ENCODE assay signal across 3 worm cellular contexts in the genomic region with DNA sequence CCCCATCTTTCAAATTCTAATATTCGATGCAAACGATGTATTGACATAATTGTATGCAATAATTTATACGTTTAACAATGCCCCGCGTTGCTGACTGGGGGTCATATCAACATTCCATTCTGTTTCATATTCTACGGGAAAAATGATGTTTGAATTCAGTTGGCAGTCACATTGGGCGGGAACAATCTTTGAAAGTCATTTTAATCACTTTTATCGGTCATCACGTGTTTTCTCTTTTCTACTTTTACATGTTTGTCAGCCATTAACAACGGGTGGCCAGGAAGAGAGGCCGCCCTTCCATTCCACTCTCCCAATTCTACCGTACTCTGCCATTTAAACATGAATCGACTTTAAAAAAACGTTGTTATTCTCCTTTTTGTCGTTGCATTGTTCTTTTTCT.
A peak's percentile ranks its signal among the peaks of the same experiment; 100 is the strongest.
TF ChIP-seq lines count a peak whose summit lies in the region.

No protein-coding gene starts in this region.

TF ChIP-seq in whole organism, L1 larva, 84 proteins besides CTCF, POLR2A, EP300 and RAD21 (continued from another document):
- peak; percentile 39 for TF ChIP-seq nhr-90 (tag; optimal IDR thresholded peaks at IDR 0.05; lab: Kevin White, UChicago; ENCODE audit: poor library complexity)
- no peak for TF ChIP-seq isw-1 (GFP tag; IDR thresholded peaks at IDR 0.05; lab: Robert Waterston, UW)
- TF ChIP-seq mdl-1 (tag; optimal IDR thresholded peaks at IDR 0.05; lab: Kevin White, UChicago) = peak in 1 of 2 experiments; percentile 2
- peak in 1 of 2 experiments; percentile 44 for TF ChIP-seq lin-35 (GFP tag; optimal IDR thresholded peaks at IDR 0.05; lab: Kevin White, UChicago)
- TF ChIP-seq blmp-1 (tag; optimal IDR thresholded peaks at IDR 0.05; lab: Kevin White, UChicago) = peak; percentile 56
- TF ChIP-seq sox-4 (tag; optimal IDR thresholded peaks at IDR 0.05; lab: Kevin White, UChicago) = no peak
- peak; percentile 78 for TF ChIP-seq nhr-85 (tag; lab: Kevin White, UChicago)
- peak; percentile 37 for TF ChIP-seq nhr-19 (GFP tag; conservative IDR thresholded peaks at IDR 0.05; lab: Robert Waterston, UW)

TF ChIP-seq in whole organism, L2 larva, 48 proteins besides CTCF, POLR2A, EP300 and RAD21 (continued from another document):
- TF ChIP-seq nhr-21 (tag; optimal IDR thresholded peaks at IDR 0.05; lab: Kevin White, UChicago) (no peak), R02D3.7 (tag; optimal IDR thresholded peaks at IDR 0.05; lab: Kevin White, UChicago) (no peak), sem-4 (tag; optimal IDR thresholded peaks at IDR 0.05; lab: Kevin White, UChicago) (no peak), ztf-1 (GFP tag; conservative IDR thresholded peaks at IDR 0.05; lab: Robert Waterston, UW) (no peak), skn-1 (tag; optimal IDR thresholded peaks at IDR 0.05; lab: Kevin White, UChicago) (no peak), unc-39 (tag; optimal IDR thresholded peaks at IDR 0.05; lab: Kevin White, UChicago) (no peak), ama-1 (optimal IDR thresholded peaks at IDR 0.05; lab: Kevin White, UChicago) (no peak), C34F6.9 (tag; optimal IDR thresholded peaks at IDR 0.05; lab: Kevin White, UChicago) (no peak), nhr-12 (tag; optimal IDR thresholded peaks at IDR 0.05; lab: Kevin White, UChicago) (no peak), mbf-1 (tag; optimal IDR thresholded peaks at IDR 0.05; lab: Kevin White, UChicago) (no peak), nhr-237 (tag; optimal IDR thresholded peaks at IDR 0.05; lab: Kevin White, UChicago) (no peak), sma-9 (GFP tag; optimal IDR thresholded peaks at IDR 0.05; lab: Kevin White, UChicago) (peak; percentile 65), sma-9 (tag; optimal IDR thresholded peaks at IDR 0.05; lab: Kevin White, UChicago) (no peak), ztf-11 (tag; optimal IDR thresholded peaks at IDR 0.05; lab: Kevin White, UChicago) (no peak), nhr-11 (tag; optimal IDR thresholded peaks at IDR 0.05; lab: Kevin White, UChicago) (no peak), fos-1 (tag; optimal IDR thresholded peaks at IDR 0.05; lab: Kevin White, UChicago) (no peak), crh-2 (tag; optimal IDR thresholded peaks at IDR 0.05; lab: Kevin White, UChicago) (peak; percentile 45), nhr-10 (tag; optimal IDR thresholded peaks at IDR 0.05; lab: Kevin White, UChicago) (no peak), lin-11 (tag; optimal IDR thresholded peaks at IDR 0.05; lab: Kevin White, UChicago) (no peak)
TF ChIP-seq in whole organism, L2 larva: peak in this region for 5.

TF ChIP-seq in whole organism, L3 larva, 47 proteins besides CTCF, POLR2A, EP300 and RAD21 (continued from another document):
- TF ChIP-seq lsy-12 (tag; optimal IDR thresholded peaks at IDR 0.05; lab: Kevin White, UChicago) (no peak), daf-12 (tag; optimal IDR thresholded peaks at IDR 0.05; lab: Kevin White, UChicago) (no peak), elt-2 (tag; optimal IDR thresholded peaks at IDR 0.05; lab: Kevin White, UChicago) (peak; percentile 54), fkh-10 (GFP tag; optimal IDR thresholded peaks at IDR 0.05; lab: Kevin White, UChicago) (no peak), egl-27 (tag; optimal IDR thresholded peaks at IDR 0.05; lab: Kevin White, UChicago) (no peak), skn-1 (tag; optimal IDR thresholded peaks at IDR 0.05; lab: Kevin White, UChicago) (no peak), ama-1 (optimal IDR thresholded peaks at IDR 0.05; lab: Kevin White, UChicago) (no peak), ztf-4 (tag; optimal IDR thresholded peaks at IDR 0.05; lab: Kevin White, UChicago) (no peak), ceh-16 (tag; optimal IDR thresholded peaks at IDR 0.05; lab: Kevin White, UChicago) (no peak), sea-2 (GFP tag; optimal IDR thresholded peaks at IDR 0.05; lab: Kevin White, UChicago) (no peak), pqm-1 (tag; optimal IDR thresholded peaks at IDR 0.05; lab: Kevin White, UChicago) (peak; percentile 32), nhr-77 (tag; optimal IDR thresholded peaks at IDR 0.05; lab: Kevin White, UChicago) (no peak), eor-1 (tag; optimal IDR thresholded peaks at IDR 0.05; lab: Kevin White, UChicago) (no peak), snpc-4 (tag; optimal IDR thresholded peaks at IDR 0.05; lab: Kevin White, UChicago) (no peak), R02D3.7 (tag; optimal IDR thresholded peaks at IDR 0.05; lab: Kevin White, UChicago) (no peak), unc-62 (GFP tag; optimal IDR thresholded peaks at IDR 0.05; lab: Kevin White, UChicago) (no peak), nhr-25 (tag; optimal IDR thresholded peaks at IDR 0.05; lab: Kevin White, UChicago) (no peak), ZK546.5 (tag; optimal IDR thresholded peaks at IDR 0.05; lab: Kevin White, UChicago) (no peak), nhr-76 (tag; optimal IDR thresholded peaks at IDR 0.05; lab: Kevin White, UChicago) (no peak), zag-1 (tag; optimal IDR thresholded peaks at IDR 0.05; lab: Kevin White, UChicago) (no peak), ceh-82 (tag; optimal IDR thresholded peaks at IDR 0.05; lab: Kevin White, UChicago) (no peak), ztf-11 (tag; optimal IDR thresholded peaks at IDR 0.05; lab: Kevin White, UChicago) (no peak), pha-4 (tag; optimal IDR thresholded peaks at IDR 0.05; lab: Kevin White, UChicago) (peak; percentile 24), hmg-11 (tag; optimal IDR thresholded peaks at IDR 0.05; lab: Kevin White, UChicago) (no peak), tbx-2 (tag; optimal IDR thresholded peaks at IDR 0.05; lab: Kevin White, UChicago) (no peak), nhr-23 (tag; optimal IDR thresholded peaks at IDR 0.05; lab: Kevin White, UChicago) (peak; percentile 12), nhr-11 (tag; optimal IDR thresholded peaks at IDR 0.05; lab: Kevin White, UChicago) (no peak)
TF ChIP-seq in whole organism, L3 larva: peak in this region for 7.
